Worm (Caenorhabditis elegans): Measurements from ENCODE around the gene lon-1.

Gene lon-1

DNA sequence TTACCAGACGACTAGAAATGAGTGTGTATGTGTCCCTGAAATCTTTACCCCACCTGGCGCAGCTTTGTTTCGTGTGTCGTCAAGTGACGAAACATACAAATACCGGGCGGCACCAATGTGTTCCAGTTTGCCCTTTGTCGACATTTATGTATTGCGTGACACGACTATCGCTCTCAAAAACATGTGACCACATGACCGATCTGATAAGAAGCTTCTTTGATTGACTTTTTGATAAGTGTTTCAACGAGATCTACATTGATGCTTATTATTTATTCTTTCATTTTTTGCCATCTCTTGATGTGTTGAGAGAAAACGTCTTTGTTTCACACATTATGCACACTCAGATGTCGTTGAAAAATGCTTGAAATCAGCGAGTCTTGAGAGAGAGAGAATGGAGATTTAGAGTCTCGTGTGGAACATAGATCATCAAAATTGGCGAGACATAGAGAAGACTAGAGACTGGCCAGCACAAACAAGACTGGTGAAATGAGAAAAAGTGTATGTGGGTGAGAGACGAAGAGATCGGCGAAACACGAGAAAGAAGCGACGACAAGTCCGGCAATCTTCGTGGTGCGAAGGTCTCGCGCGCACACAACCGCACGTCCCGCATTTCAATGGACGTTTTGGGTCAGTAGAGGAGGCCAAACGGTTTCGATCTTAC lies 28.8 kb downstream of the lon-1 start:
- TF ChIP-seq him-1 (tag; optimal IDR thresholded peaks at IDR 0.05), result peak; percentile 32
- TF ChIP-seq W03F9.2 (tag; optimal IDR thresholded peaks at IDR 0.05), result no peak
- TF ChIP-seq dao-5 (tag; optimal IDR thresholded peaks at IDR 0.05), result no peak

DNA sequence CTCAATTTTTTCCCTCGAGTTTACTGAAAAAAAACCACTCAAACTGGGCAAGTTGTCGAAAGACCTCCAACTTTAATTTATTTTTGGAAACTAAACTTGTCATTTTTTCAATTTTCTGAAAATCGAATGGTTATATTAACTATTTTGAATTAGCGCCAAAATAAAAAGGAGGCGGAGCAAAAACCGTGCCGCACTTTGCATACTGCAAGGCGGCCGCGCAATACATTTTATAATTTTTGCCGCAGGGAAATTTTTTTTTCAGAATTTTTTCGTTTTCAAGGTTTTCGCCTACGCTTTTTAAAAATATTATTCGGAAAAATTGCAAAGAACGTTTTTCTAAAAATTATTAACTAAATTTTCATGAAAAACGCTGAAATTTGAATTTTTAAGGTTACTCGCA lies 29.4 kb downstream of the lon-1 start:
- no peak for TF ChIP-seq W03F9.2 (tag; optimal IDR thresholded peaks at IDR 0.05)
- TF ChIP-seq him-1 (tag; optimal IDR thresholded peaks at IDR 0.05), result no peak
- no peak for TF ChIP-seq dao-5 (tag; optimal IDR thresholded peaks at IDR 0.05)

- TF ChIP-seq dao-5 (tag; optimal IDR thresholded peaks at IDR 0.05) (no peak), W03F9.2 (tag; optimal IDR thresholded peaks at IDR 0.05) (no peak), him-1 (tag; optimal IDR thresholded peaks at IDR 0.05) (no peak)
Observed at ce11 chrIII:5504164-5504563, 29.9 kb downstream of the lon-1 start.

DNA sequence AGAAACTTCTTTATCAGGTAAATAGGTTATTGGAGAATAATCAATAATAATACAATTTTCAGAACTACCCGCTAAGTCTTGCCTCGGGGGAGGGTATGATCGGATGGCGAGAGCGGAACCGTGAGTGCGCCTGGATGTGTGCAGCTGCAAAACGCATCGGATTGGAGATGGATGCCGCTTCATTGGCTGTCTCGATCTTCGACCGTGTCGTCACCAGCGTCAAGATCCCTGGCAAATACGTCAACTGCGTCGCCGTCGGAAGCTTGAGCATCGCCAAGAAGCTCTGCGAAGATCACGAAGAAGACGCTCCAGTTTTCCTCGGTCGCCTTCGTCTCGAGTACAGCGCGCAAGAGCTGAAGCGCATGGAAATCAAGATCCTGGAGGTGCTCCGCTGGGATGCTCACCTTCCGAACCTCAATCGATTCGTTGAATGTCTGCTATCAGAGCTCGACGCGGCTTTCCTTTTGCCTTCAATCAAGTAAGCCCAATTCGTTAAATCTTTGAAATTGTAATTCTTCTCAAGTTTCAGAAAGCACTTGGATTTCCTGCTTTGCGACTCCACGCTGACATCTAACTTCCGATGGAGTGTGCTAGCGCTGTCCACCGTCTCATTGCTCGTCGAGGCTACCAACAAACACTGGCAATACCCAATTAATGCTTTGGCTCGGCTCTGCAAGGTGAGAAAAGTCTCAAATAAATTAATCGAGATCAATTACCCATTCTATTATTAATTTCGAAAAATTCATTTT lies 30.6 kb downstream of the lon-1 start:
- TF ChIP-seq W03F9.2 (tag; optimal IDR thresholded peaks at IDR 0.05), result no peak
- no peak for TF ChIP-seq him-1 (tag; optimal IDR thresholded peaks at IDR 0.05)
- no peak for TF ChIP-seq dao-5 (tag; optimal IDR thresholded peaks at IDR 0.05)

DNA sequence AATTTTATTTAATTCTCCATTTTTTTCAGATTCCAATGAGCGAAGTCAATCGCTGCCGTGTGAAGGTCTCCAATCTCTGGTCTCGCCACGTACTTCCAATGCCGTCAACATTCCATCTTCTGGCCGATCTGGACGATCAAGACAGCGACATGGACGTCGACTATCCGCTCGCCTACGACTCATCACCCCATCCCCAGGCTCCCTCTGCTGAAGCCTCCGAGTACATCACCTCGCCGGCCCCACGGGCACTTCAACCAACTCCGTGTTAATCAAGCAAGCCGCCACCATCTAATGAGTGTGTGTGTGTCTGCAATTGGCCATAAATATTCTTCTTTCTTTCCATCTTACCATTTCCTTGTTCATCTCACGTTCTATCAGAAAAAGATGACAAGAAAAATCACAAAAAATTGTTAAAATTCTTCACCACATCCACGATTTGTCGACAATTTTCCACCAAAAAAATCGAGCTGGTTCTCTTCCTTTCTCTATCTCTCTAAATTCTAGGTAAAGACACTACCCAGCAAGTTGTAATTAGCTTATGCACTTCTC lies 31.3 kb downstream of the lon-1 start:
- no peak for TF ChIP-seq W03F9.2 (tag; optimal IDR thresholded peaks at IDR 0.05)
- no peak for TF ChIP-seq dao-5 (tag; optimal IDR thresholded peaks at IDR 0.05)
- TF ChIP-seq him-1 (tag; optimal IDR thresholded peaks at IDR 0.05), result no peak

DNA sequence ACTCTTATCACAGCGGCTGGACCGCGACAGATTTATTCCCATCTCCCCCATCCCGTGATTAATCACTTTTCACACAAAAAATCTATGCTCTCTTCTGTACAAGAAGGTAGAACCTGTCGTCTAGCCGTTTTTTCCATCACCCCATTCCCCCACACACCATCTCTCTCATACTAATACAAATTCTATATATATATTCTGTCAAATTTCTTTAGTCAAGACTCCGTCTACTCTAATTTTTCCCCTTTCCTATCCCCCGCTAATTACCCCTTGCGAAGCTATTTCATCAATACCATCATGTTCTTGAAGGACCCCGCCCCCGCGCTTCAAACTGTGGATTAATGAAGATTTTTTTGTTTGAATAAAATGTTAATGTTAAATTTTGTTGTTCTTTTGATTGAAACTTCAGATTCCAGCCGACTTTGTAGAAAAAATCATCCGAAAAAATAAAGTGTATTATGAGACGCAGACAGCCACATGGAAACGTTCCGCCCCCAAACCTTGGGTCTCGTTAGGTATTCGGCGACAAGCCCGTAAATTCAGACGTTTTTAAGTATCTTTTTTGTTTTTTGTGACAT lies 31.8 kb downstream of the lon-1 start:
- TF ChIP-seq dao-5 (tag; optimal IDR thresholded peaks at IDR 0.05) (no peak), W03F9.2 (tag; optimal IDR thresholded peaks at IDR 0.05) (no peak), him-1 (tag; optimal IDR thresholded peaks at IDR 0.05) (peak; percentile 16)

DNA sequence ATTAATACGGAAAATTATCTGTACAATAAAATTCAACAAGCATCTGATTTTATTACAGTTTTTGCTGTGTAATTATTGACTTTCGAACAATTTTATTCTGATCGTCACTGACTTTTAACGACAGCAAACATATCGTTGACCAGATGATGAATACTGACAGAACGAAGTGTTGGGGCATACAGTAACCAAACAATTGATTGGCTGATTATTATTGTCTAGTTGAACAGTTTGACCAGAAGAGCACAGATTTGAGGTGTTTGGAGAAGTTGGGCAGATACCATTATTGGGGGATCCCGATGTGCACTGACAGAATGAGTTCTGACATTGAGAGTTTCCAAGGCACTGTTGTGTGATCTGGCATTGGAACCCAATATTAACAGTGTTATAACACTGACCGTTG lies 32.7 kb downstream of the lon-1 start:
- TF ChIP-seq W03F9.2 (tag; optimal IDR thresholded peaks at IDR 0.05) (no peak), him-1 (tag; optimal IDR thresholded peaks at IDR 0.05) (no peak), dao-5 (tag; optimal IDR thresholded peaks at IDR 0.05) (no peak)

ce11 chrIII:5508669-5509068 lies 34.4 kb downstream of the lon-1 start, which contains the start of gene D1044.7:
D1044.7 (minus strand) TSS chrIII:5508769.
- TF ChIP-seq dao-5 (tag; optimal IDR thresholded peaks at IDR 0.05) (no peak), him-1 (tag; optimal IDR thresholded peaks at IDR 0.05) (no peak), W03F9.2 (tag; optimal IDR thresholded peaks at IDR 0.05) (no peak)

DNA sequence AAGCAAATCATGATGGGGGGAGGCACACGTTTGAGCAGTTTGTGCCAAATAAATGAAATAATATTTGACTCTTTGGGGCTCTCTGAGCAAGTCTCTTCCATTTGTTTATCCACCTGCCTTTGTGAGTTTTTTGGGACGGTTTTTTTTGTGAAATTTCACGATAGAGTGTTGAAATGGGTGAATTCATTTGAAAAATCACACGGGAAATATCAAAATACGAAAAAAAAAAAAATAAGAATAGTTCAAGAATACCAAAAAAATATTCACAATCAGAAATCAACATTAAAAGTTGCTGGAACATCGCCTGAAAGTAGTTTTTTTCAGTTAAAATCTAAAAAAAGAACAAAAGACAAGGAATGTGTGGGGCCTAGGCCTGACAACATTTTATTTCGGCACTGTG lies 38.2 kb downstream of the lon-1 start, which contains the start of gene pqn-25:
pqn-25 (minus strand) TSS at position 101 of the 400 bp plus-strand sequence.
- TF ChIP-seq W03F9.2 (tag; optimal IDR thresholded peaks at IDR 0.05) (no peak), dao-5 (tag; optimal IDR thresholded peaks at IDR 0.05) (no peak), him-1 (tag; optimal IDR thresholded peaks at IDR 0.05) (no peak)

- TF ChIP-seq W03F9.2 (tag; optimal IDR thresholded peaks at IDR 0.05) (no peak), him-1 (tag; optimal IDR thresholded peaks at IDR 0.05) (no peak), dao-5 (tag; optimal IDR thresholded peaks at IDR 0.05) (no peak)
Observed at ce11 chrIII:5517423-5517822, 43.1 kb downstream of the lon-1 start, which contains the start of gene nekl-4. nekl-4 (minus strand) TSS chrIII:5517523.

- no peak for TF ChIP-seq dao-5 (tag; optimal IDR thresholded peaks at IDR 0.05)
- TF ChIP-seq W03F9.2 (tag; optimal IDR thresholded peaks at IDR 0.05), result no peak
- no peak for TF ChIP-seq him-1 (tag; optimal IDR thresholded peaks at IDR 0.05)
Observed at ce11 chrIII:5521930-5522329, 47.7 kb downstream of the lon-1 start, which contains the start of gene D1044.4. D1044.4 (minus strand) TSS chrIII:5522030.

DNA sequence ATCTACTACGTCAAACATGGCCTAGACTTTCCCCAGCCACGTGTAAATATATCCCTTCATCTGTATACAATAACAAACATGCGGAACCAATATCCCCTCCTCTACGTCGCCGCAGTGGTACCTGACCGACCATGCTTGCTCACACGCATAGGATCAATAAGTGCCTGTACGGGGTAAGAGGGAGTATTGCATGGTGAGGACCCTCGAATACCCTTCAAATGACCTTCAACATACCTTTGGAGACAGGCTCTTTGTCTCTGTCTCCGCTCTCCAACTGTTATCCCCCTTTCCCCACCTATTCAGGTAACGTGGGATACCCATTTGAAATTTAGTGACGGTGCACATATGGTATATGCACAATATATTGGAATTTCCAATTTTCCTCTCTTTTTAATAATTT lies 51.7 kb downstream of the lon-1 start, which contains the start of gene dex-1:
dex-1 (plus strand) TSS at position 132 of the 400 bp plus-strand sequence.
- TF ChIP-seq W03F9.2 (tag; optimal IDR thresholded peaks at IDR 0.05) (no peak), dao-5 (tag; optimal IDR thresholded peaks at IDR 0.05) (no peak), him-1 (tag; optimal IDR thresholded peaks at IDR 0.05) (no peak)
